Worm (Caenorhabditis elegans) whole organism, early embryonic: Measurements from ENCODE around the gene F43D2.7.

ENCODE experiments used
- ama-1 ChIP-seq: fragments of 150-350 bp; optimal IDR thresholded peaks from 2 replicates; lab custom pipeline; 2014
- flt-1 ChIP-seq: fragments of 200-800 bp; sonication (Bioruptor generic); IDR thresholded peaks from 2 replicates; pipeline ENCODE4 v1.3.6; 2022; ENCODE audit warnings: missing genetic modification characterization, missing compliant biosample characterization
- sea-1 ChIP-seq: fragments of 200-800 bp; sonication (Bioruptor generic); conservative IDR thresholded peaks from 2 replicates; pipeline ENCODE4 v1.3.6; 2022; ENCODE audit warnings: missing genetic modification characterization, missing compliant biosample characterization

ce11 chrV:14599972-14600371 is 40.0 kb downstream of the F43D2.7 start, which contains the start of gene glb-22:
- TF ChIP-seq sea-1 (GFP tag; lab: Robert Waterston, UW): no peak
- TF ChIP-seq flt-1: no peak
- no peak for TF ChIP-seq ama-1 (lab: Kevin White, UChicago)
